Fruit fly (Drosophila melanogaster) Kc167 (cell line): ENCODE results near the gene CG31688.

Source experiments
- Myc ChIP-seq: fragments of >200 bp; optimal IDR thresholded peaks from 2 replicates; lab custom pipeline; 2017; ENCODE audit warnings: missing external identifiers
- Sin3A ChIP-seq: fragments of >200 bp; optimal IDR thresholded peaks from 2 replicates; lab custom pipeline; 2018; ENCODE audit warnings: missing external identifiers
- h ChIP-seq: fragments of >200 bp; optimal IDR thresholded peaks from 3 replicates; lab custom pipeline; 2018; ENCODE audit warnings: missing external identifiers
- psq ChIP-seq: fragments of >200 bp; optimal IDR thresholded peaks from 2 replicates; lab custom pipeline; 2017; ENCODE audit warnings: missing external identifiers
- ttk ChIP-seq: sonication (Bioruptor generic); optimal IDR thresholded peaks from 2 replicates; lab custom pipeline; 2017; ENCODE audit warnings: missing external identifiers

DNA sequence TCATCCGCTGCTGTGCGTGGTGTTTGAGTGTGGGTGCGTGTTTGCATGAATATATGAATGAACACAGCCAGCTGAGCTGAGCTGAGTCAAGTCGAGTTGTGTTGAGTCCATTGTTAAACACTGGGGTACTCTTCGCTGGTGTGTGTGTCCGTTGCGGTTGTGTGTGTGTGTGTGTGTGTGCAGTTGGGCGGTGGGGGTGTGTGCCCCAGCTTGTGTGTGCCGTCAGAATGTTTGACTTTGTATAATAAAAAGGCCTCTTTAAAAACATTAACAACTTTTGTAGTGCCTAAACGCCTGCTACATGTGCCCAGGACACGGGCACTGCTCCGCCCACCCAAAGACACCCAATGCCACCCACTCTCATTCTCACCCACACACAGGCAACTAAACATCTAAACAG lies 12.5 kb downstream of the CG31688 start:
- no peak for TF ChIP-seq psq (lab: Kevin White, UChicago)
- TF ChIP-seq ttk (lab: Kevin White, UChicago): no peak
- no peak for TF ChIP-seq Myc (lab: Kevin White, UChicago)
- no peak for TF ChIP-seq Sin3A (lab: Kevin White, UChicago)
- no peak for TF ChIP-seq h (lab: Kevin White, UChicago)
